Worm (Caenorhabditis elegans): ENCODE results near the gene ugt-53.

Gene ugt-53

ce11 chrV:2836501-2836900, 12.6 kb upstream of the ugt-53 start, which contains the start of gene srj-45:
TSS of gene srj-45 (minus strand) at chrV:2836601.
- TF ChIP-seq vab-7 (GFP tag; IDR thresholded peaks at IDR 0.05) (no peak), duxl-1 (tag; optimal IDR thresholded peaks at IDR 0.05; ENCODE audit: poor library complexity) (no peak), ztf-7 (tag; optimal IDR thresholded peaks at IDR 0.05) (no peak), aly-2 (tag; optimal IDR thresholded peaks at IDR 0.05) (no peak), T20F7.1 (GFP tag; optimal IDR thresholded peaks at IDR 0.05) (no peak), zip-11 (GFP tag; IDR thresholded peaks at IDR 0.05) (no peak), F44E2.7 (GFP tag; IDR thresholded peaks at IDR 0.05) (no peak), set-16 (GFP tag; IDR thresholded peaks at IDR 0.05) (no peak), daf-12 (tag; optimal IDR thresholded peaks at IDR 0.05) (no peak), sdz-12 (GFP tag; optimal IDR thresholded peaks at IDR 0.05) (no peak), fos-1 (tag; optimal IDR thresholded peaks at IDR 0.05) (no peak), lin-15B (tag; optimal IDR thresholded peaks at IDR 0.05) (no peak), nhr-76 (tag; optimal IDR thresholded peaks at IDR 0.05) (no peak), mep-1 (tag; optimal IDR thresholded peaks at IDR 0.05) (no peak), Y48G9A.11 (GFP tag; IDR thresholded peaks at IDR 0.05) (no peak), zip-2 (tag; optimal IDR thresholded peaks at IDR 0.05) (no peak), skn-1 (tag; optimal IDR thresholded peaks at IDR 0.05) (no peak), ceh-28 (tag; optimal IDR thresholded peaks at IDR 0.05) (no peak)

DNA sequence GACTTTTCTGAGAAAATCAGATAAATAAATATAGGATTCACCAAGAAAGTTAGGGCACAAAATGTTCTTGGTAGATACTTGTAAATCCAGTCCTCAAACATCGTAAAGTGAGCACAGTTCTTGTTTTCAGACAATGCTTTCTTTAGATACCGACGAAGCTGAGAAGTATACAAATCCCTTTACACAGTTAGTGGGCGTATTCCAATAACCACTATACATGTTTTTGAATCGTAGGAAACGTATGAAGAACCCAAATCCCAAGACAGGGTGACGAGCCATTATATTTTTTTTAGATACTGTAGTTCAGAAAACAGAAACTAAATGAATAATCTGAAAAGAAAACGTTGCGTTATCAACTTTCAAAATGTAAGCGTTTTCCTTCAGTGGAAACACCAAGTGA, 3.4 kb upstream of the ugt-53 start, which contains the start of gene srj-44:
Gene srj-44, minus strand, starts transcription at position 101 of the 400 bp plus-strand sequence.
- no peak for TF ChIP-seq lin-29 (GFP tag; IDR thresholded peaks at IDR 0.05)
- no peak for TF ChIP-seq lin-13 (GFP tag; optimal IDR thresholded peaks at IDR 0.05)
- TF ChIP-seq mep-1 (tag; optimal IDR thresholded peaks at IDR 0.05) = no peak
- no peak for TF ChIP-seq egl-27 (tag; optimal IDR thresholded peaks at IDR 0.05)
- TF ChIP-seq ZK546.5 (tag; optimal IDR thresholded peaks at IDR 0.05) = no peak
- TF ChIP-seq lin-15B (tag; optimal IDR thresholded peaks at IDR 0.05) = no peak
- TF ChIP-seq daf-12 (tag; optimal IDR thresholded peaks at IDR 0.05) = no peak
- TF ChIP-seq nhr-102 (tag; optimal IDR thresholded peaks at IDR 0.05) = no peak
- TF ChIP-seq daf-16 (GFP tag; optimal IDR thresholded peaks at IDR 0.05) = no peak
- no peak for TF ChIP-seq daf-16 (tag; optimal IDR thresholded peaks at IDR 0.05)
- TF ChIP-seq unc-62 (GFP tag; optimal IDR thresholded peaks at IDR 0.05 in 1 of 2) = no peak
- no peak for TF ChIP-seq unc-62 (tag; optimal IDR thresholded peaks at IDR 0.05)
- no peak for TF ChIP-seq hmg-1.1 (GFP tag; IDR thresholded peaks at IDR 0.05)
- TF ChIP-seq nhr-237 (tag; optimal IDR thresholded peaks at IDR 0.05) = no peak
- TF ChIP-seq ceh-32 (tag; optimal IDR thresholded peaks at IDR 0.05; ENCODE audit: poor library complexity) = no peak
- no peak for TF ChIP-seq ama-1 (optimal IDR thresholded peaks at IDR 0.05)
- no peak for TF ChIP-seq T26A8.4 (GFP tag; IDR thresholded peaks at IDR 0.05)
- TF ChIP-seq nhr-25 (tag; optimal IDR thresholded peaks at IDR 0.05; ENCODE audit: borderline replicate concordance, insufficient read depth) = no peak

DNA sequence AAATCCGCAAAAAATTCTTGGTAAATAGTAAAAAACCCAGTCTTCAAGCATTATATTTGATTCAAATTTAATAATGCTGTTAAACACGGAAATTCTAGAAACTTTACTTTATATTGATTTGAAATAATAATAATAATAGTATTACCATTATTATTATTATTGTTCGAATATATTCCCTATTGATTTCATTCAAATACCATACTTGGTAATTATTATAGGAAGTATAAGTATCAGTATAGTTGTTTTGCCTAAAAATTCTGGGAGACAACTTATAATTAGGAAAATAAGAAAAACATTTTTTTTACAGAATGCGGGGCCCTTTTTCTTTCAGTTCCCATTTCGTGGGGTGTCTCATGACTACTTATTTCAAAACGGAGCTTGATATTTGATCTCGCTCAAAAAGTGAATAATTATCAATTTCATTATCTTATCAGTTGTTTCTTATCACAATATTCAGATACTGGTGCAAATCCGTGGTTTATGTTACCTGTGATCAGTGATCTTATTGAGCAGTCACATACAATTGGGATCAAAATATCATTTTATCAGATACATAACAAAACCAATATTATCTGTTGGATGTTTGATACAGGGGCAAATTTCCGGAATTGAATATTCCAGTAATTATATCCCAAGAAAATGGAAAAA, 729 bp upstream of the ugt-53 start, which contains the start of gene srj-49:
Gene srj-49, minus strand, starts transcription at position 51 of the 648 bp plus-strand sequence.
- TF ChIP-seq lin-13 (GFP tag; optimal IDR thresholded peaks at IDR 0.05) = no peak
- TF ChIP-seq F37D6.2 (tag; optimal IDR thresholded peaks at IDR 0.05) = no peak
- peak; percentile 74 for TF ChIP-seq pqm-1 (tag; optimal IDR thresholded peaks at IDR 0.05)
- TF ChIP-seq ceh-62 (tag; optimal IDR thresholded peaks at IDR 0.05) = no peak
- no peak for TF ChIP-seq spr-1 (tag; optimal IDR thresholded peaks at IDR 0.05)
- no peak for TF ChIP-seq ztf-7 (tag; optimal IDR thresholded peaks at IDR 0.05)
- peak; percentile 68 for TF ChIP-seq nhr-28 (tag; optimal IDR thresholded peaks at IDR 0.05)
- TF ChIP-seq F10B5.3 (tag; optimal IDR thresholded peaks at IDR 0.05) = no peak
- TF ChIP-seq jun-1 (tag; optimal IDR thresholded peaks at IDR 0.05) = no peak
- no peak for TF ChIP-seq mdt-29 (GFP tag; IDR thresholded peaks at IDR 0.05)
- no peak for TF ChIP-seq hif-1 (tag; optimal IDR thresholded peaks at IDR 0.05)
- no peak for TF ChIP-seq ceh-44 (GFP tag; IDR thresholded peaks at IDR 0.05)
- no peak for TF ChIP-seq Y48G9A.11 (GFP tag; IDR thresholded peaks at IDR 0.05)
- TF ChIP-seq ceh-28 (tag; optimal IDR thresholded peaks at IDR 0.05) = no peak
- TF ChIP-seq ZK337.2 (GFP tag; IDR thresholded peaks at IDR 0.05) = no peak
- no peak for TF ChIP-seq mes-2 (tag; optimal IDR thresholded peaks at IDR 0.05; ENCODE audit: poor library complexity, severe bottlenecking)
- no peak for TF ChIP-seq aha-1 (tag)
- no peak for TF ChIP-seq aly-2 (tag; optimal IDR thresholded peaks at IDR 0.05)
- TF ChIP-seq daf-16 (GFP tag; optimal IDR thresholded peaks at IDR 0.05) = no peak
- peak; percentile 56 for TF ChIP-seq daf-16 (tag; optimal IDR thresholded peaks at IDR 0.05)
- TF ChIP-seq daf-12 (tag; optimal IDR thresholded peaks at IDR 0.05) = no peak
- TF ChIP-seq T20F7.1 (GFP tag; optimal IDR thresholded peaks at IDR 0.05) = no peak
- TF ChIP-seq ceh-32 (tag; optimal IDR thresholded peaks at IDR 0.05; ENCODE audit: poor library complexity) = no peak
- TF ChIP-seq dmd-6 (GFP tag; IDR thresholded peaks at IDR 0.05) = peak; percentile 91
- TF ChIP-seq dmd-9 (GFP tag; IDR thresholded peaks at IDR 0.05) = no peak

All from whole organism, L4 larva.